Worm (Caenorhabditis elegans) whole organism, L3 larva: Measurements from ENCODE around the gene nhr-38.
"Not testable (repeated sequence)": the region's sequence is repeated elsewhere in the genome, so short reads cannot be mapped to it uniquely, and the experiment has no call there.

Experiments used
- aly-2 ChIP-seq: fragments of 150-350 bp; optimal IDR thresholded peaks from 2 replicates; lab custom pipeline; 2014; ENCODE audit warnings: missing biosample characterization, missing genetic modification characterization
- elt-2 ChIP-seq: sonication (generic microtip); optimal IDR thresholded peaks from 2 replicates; lab custom pipeline; 2016; ENCODE audit warnings: missing genetic modification reagents, mild to moderate bottlenecking, missing genetic modification characterization, missing compliant biosample characterization
- mdl-1 ChIP-seq: fragments of 150-350 bp; optimal IDR thresholded peaks from 2 replicates; lab custom pipeline; 2014; ENCODE audit warnings: missing biosample characterization, missing genetic modification characterization
- nhr-237 ChIP-seq: fragments of 150-350 bp; optimal IDR thresholded peaks from 2 replicates; lab custom pipeline; 2014; ENCODE audit warnings: missing biosample characterization, missing genetic modification characterization
- nhr-77 ChIP-seq: fragments of 150-350 bp; optimal IDR thresholded peaks from 2 replicates; lab custom pipeline; 2014; ENCODE audit warnings: missing biosample characterization, missing genetic modification characterization
- pha-4 ChIP-seq: fragments of 150-350 bp; optimal IDR thresholded peaks from 2 replicates; lab custom pipeline; 2014; ENCODE audit warnings: missing biosample characterization, missing genetic modification reagents, missing genetic modification characterization
- snpc-4 ChIP-seq: fragments of 150-350 bp; optimal IDR thresholded peaks from 2 replicates; lab custom pipeline; 2014; ENCODE audit warnings: missing biosample characterization, missing genetic modification characterization
- zag-1 ChIP-seq: fragments of 150-350 bp; optimal IDR thresholded peaks from 2 replicates; lab custom pipeline; 2014; ENCODE audit warnings: missing biosample characterization, missing genetic modification characterization
- ztf-11 ChIP-seq: fragments of 150-350 bp; optimal IDR thresholded peaks from 2 replicates; lab custom pipeline; 2014; ENCODE audit warnings: missing biosample characterization, missing genetic modification characterization
- ztf-4 ChIP-seq: fragments of 150-350 bp; optimal IDR thresholded peaks from 2 replicates; lab custom pipeline; 2014; ENCODE audit warnings: missing biosample characterization, missing genetic modification characterization

ce11 chrIV:9688715-9689114, 21.3 kb upstream of the nhr-38 start, which contains the start of gene msp-76:
- not testable (repeated sequence) for TF ChIP-seq elt-2; nhr-77 (tag; lab: Kevin White, UChicago); ztf-4 (tag; lab: Kevin White, UChicago); nhr-237 (tag; lab: Kevin White, UChicago); pha-4 (tag; lab: Kevin White, UChicago); zag-1 (tag; lab: Kevin White, UChicago); aly-2 (tag; lab: Kevin White, UChicago); mdl-1 (tag; lab: Kevin White, UChicago); ztf-11; snpc-4 (tag; lab: Kevin White, UChicago)
